Worm (Caenorhabditis elegans) whole organism, L1 larva: ENCODE data around the gene ifd-2.

Experiments
- C16A3.4 ChIP-seq: fragments of 150-350 bp; optimal IDR thresholded peaks from 2 replicates; lab custom pipeline; 2014; ENCODE audit warnings: missing biosample characterization, missing genetic modification characterization
- C34B4.2 ChIP-seq: sonication (generic microtip); optimal IDR thresholded peaks from 2 replicates; lab custom pipeline; 2017; ENCODE audit warnings: mild to moderate bottlenecking, missing genetic modification characterization, missing compliant biosample characterization
- F16B12.6 ChIP-seq: fragments of 150-350 bp; optimal IDR thresholded peaks from 2 replicates; lab custom pipeline; 2014; ENCODE audit warnings: missing biosample characterization, missing genetic modification characterization
- Y116A8C.19 ChIP-seq: sonication (generic microtip); optimal IDR thresholded peaks from 2 replicates; lab custom pipeline; 2016; ENCODE audit warnings: missing compliant biosample characterization, missing genetic modification characterization, borderline replicate concordance
- blmp-1 ChIP-seq: fragments of 150-350 bp; optimal IDR thresholded peaks from 2 replicates; lab custom pipeline; 2014; ENCODE audit warnings: missing biosample characterization, missing genetic modification characterization
- ceh-63 ChIP-seq: fragments of 200-800 bp; sonication (Bioruptor generic); optimal IDR thresholded peaks from 2 replicates; lab custom pipeline; 2018; ENCODE audit warnings: mild to moderate bottlenecking, missing genetic modification characterization, missing compliant biosample characterization
- dpl-1 ChIP-seq, 3 experiments: fragments of 150-350 bp in 2 of 3; sonication (generic microtip) in 1 of 3; optimal IDR thresholded peaks; 2 replicates each; lab custom pipeline; 2014 to 2017; ENCODE audit warnings: missing biosample characterization in 3 of 3, missing genetic modification characterization in 3 of 3, missing genetic modification reagents in 3 of 3
- dsc-1 ChIP-seq: sonication (generic microtip); optimal IDR thresholded peaks from 2 replicates; lab custom pipeline; 2016; ENCODE audit warnings: mild to moderate bottlenecking, missing genetic modification characterization, missing compliant biosample characterization
- efl-1 ChIP-seq, 4 experiments: fragments of 150-350 bp; optimal IDR thresholded peaks in 3 of 4; peaks in 1 of 4; 1 replicate in 1 of 4; 2 replicates in 3 of 4; lab custom pipeline; 2014; ENCODE audit warnings: missing biosample characterization in 2 of 4, missing genetic modification characterization in 2 of 4, missing genetic modification reagents in 2 of 4
- fkh-10 ChIP-seq: sonication (generic microtip); optimal IDR thresholded peaks from 2 replicates; lab custom pipeline; 2017; ENCODE audit warnings: missing biosample characterization, missing genetic modification reagents, missing genetic modification characterization
- fkh-4 ChIP-seq: sonication (generic microtip); optimal IDR thresholded peaks from 2 replicates; lab custom pipeline; 2016; ENCODE audit warnings: missing compliant biosample characterization, missing genetic modification characterization, borderline replicate concordance
- hlh-17 ChIP-seq: fragments of 200-800 bp; sonication (Bioruptor generic); optimal IDR thresholded peaks from 2 replicates; lab custom pipeline; 2018; ENCODE audit warnings: missing genetic modification characterization, mild to moderate bottlenecking, missing compliant biosample characterization, moderate library complexity, borderline replicate concordance
- hpl-2 ChIP-seq: fragments of 150-350 bp; optimal IDR thresholded peaks from 2 replicates; lab custom pipeline; 2014; ENCODE audit warnings: missing biosample characterization, missing genetic modification reagents, missing genetic modification characterization
- lin-15B ChIP-seq: fragments of 150-350 bp; sonication (generic microtip); optimal IDR thresholded peaks from 3 replicates; lab custom pipeline; 2014; ENCODE audit warnings: missing biosample characterization, missing genetic modification characterization
- lir-3 ChIP-seq: sonication (generic microtip); optimal IDR thresholded peaks from 2 replicates; lab custom pipeline; 2016; ENCODE audit warnings: mild to moderate bottlenecking, missing genetic modification characterization, moderate library complexity, missing compliant biosample characterization; ENCODE audit not compliant: poor library complexity
- lsy-2 ChIP-seq, 2 experiments: fragments of 150-350 bp; optimal IDR thresholded peaks; 2 replicates each; lab custom pipeline; 2014; ENCODE audit warnings: missing biosample characterization in 2 of 2, missing genetic modification characterization in 2 of 2
- mab-9 ChIP-seq: fragments of 200-800 bp; sonication (Bioruptor generic); IDR thresholded peaks from 2 replicates; pipeline ENCODE4 v1.3.6; 2022; ENCODE audit warnings: missing genetic modification reagents, missing genetic modification characterization, missing compliant biosample characterization
- mep-1 ChIP-seq: fragments of 150-350 bp; optimal IDR thresholded peaks from 2 replicates; lab custom pipeline; 2014; ENCODE audit warnings: missing biosample characterization, missing genetic modification characterization
- nhr-12 ChIP-seq: sonication (generic microtip); optimal IDR thresholded peaks from 2 replicates; lab custom pipeline; 2017; ENCODE audit warnings: missing biosample characterization, missing genetic modification characterization
- nhr-19 ChIP-seq: fragments of 200-800 bp; sonication (Bioruptor generic); conservative IDR thresholded peaks from 2 replicates; pipeline ENCODE4 v1.3.6; 2022; ENCODE audit warnings: missing genetic modification characterization, missing compliant biosample characterization
- nhr-237 ChIP-seq: fragments of 150-350 bp; optimal IDR thresholded peaks from 2 replicates; lab custom pipeline; 2014; ENCODE audit warnings: missing biosample characterization, missing genetic modification characterization
- nhr-28 ChIP-seq: fragments of 150-350 bp; optimal IDR thresholded peaks from 2 replicates; lab custom pipeline; 2014; ENCODE audit warnings: missing biosample characterization, missing genetic modification characterization
- nhr-47 ChIP-seq: sonication (generic microtip); optimal IDR thresholded peaks from 2 replicates; lab custom pipeline; 2016; ENCODE audit warnings: mild to moderate bottlenecking, missing genetic modification characterization, moderate library complexity, missing compliant biosample characterization
- nhr-71 ChIP-seq: sonication (generic microtip); optimal IDR thresholded peaks from 2 replicates; lab custom pipeline; 2016; ENCODE audit warnings: mild to moderate bottlenecking, missing genetic modification characterization, moderate library complexity, missing compliant biosample characterization
- nhr-84 ChIP-seq: sonication (generic microtip); optimal IDR thresholded peaks from 2 replicates; lab custom pipeline; 2017; ENCODE audit warnings: missing biosample characterization, missing genetic modification characterization
- nhr-85 ChIP-seq: sonication (generic microtip); peaks from one replicate; lab custom pipeline; 2016; ENCODE audit warnings: missing genetic modification characterization, inconsistent platforms, missing compliant biosample characterization
- nhr-90 ChIP-seq: sonication (generic microtip); optimal IDR thresholded peaks from 2 replicates; lab custom pipeline; 2016; ENCODE audit warnings: mild to moderate bottlenecking, missing genetic modification characterization, missing compliant biosample characterization; ENCODE audit not compliant: poor library complexity
- pag-3 ChIP-seq: sonication (generic microtip); optimal IDR thresholded peaks from 2 replicates; lab custom pipeline; 2017; ENCODE audit warnings: missing genetic modification characterization, mild to moderate bottlenecking, missing compliant biosample characterization, antibody characterized with exemption, borderline replicate concordance; ENCODE audit not compliant: insufficient read depth
- pax-3 ChIP-seq: fragments of 200-800 bp; sonication (Bioruptor generic); optimal IDR thresholded peaks from 2 replicates; lab custom pipeline; 2018; ENCODE audit warnings: mild to moderate bottlenecking, missing genetic modification characterization, moderate library complexity, missing compliant biosample characterization
- sox-4 ChIP-seq: sonication (generic microtip); optimal IDR thresholded peaks from 2 replicates; lab custom pipeline; 2016; ENCODE audit warnings: missing genetic modification characterization, missing compliant biosample characterization
- sptf-1 ChIP-seq: fragments of 150-350 bp; optimal IDR thresholded peaks from 2 replicates; lab custom pipeline; 2014; ENCODE audit warnings: missing biosample characterization, missing genetic modification characterization
- tbx-2 ChIP-seq: sonication (generic microtip); optimal IDR thresholded peaks from 2 replicates; lab custom pipeline; 2016; ENCODE audit warnings: missing genetic modification characterization, missing compliant biosample characterization
- unc-62 ChIP-seq: fragments of 150-350 bp; optimal IDR thresholded peaks from 2 replicates; lab custom pipeline; 2014; ENCODE audit warnings: missing biosample characterization, missing genetic modification reagents, missing genetic modification characterization
- unc-86 ChIP-seq: sonication (generic microtip); optimal IDR thresholded peaks from 2 replicates; lab custom pipeline; 2016; ENCODE audit warnings: missing genetic modification characterization, missing compliant biosample characterization
- unc-98 ChIP-seq: fragments of 200-800 bp; sonication (Bioruptor generic); IDR thresholded peaks from 2 replicates; pipeline ENCODE4 v1.3.6; 2022; ENCODE audit warnings: missing genetic modification characterization, missing compliant biosample characterization
- zag-1 ChIP-seq: fragments of 150-350 bp; optimal IDR thresholded peaks from 2 replicates; lab custom pipeline; 2014; ENCODE audit warnings: missing biosample characterization, missing genetic modification characterization
- ztf-11 ChIP-seq, 2 experiments: sonication (generic microtip); optimal IDR thresholded peaks; 2 replicates each; lab custom pipeline; 2016 to 2017; ENCODE audit warnings: missing genetic modification characterization in 2 of 2, missing biosample characterization in 1 of 2, missing compliant biosample characterization in 1 of 2
- ztf-4 ChIP-seq: fragments of 150-350 bp; optimal IDR thresholded peaks from 2 replicates; lab custom pipeline; 2014; ENCODE audit warnings: missing biosample characterization, missing genetic modification characterization

Gene ifd-2

ce11 chrX:859401-859800 lies 43.7 kb upstream of the ifd-2 start, which contains the start of gene F56F10.2 (continued):
- TF ChIP-seq pag-3 (no peak), nhr-12 (tag; lab: Kevin White, UChicago) (no peak), lsy-2 (tag; optimal IDR thresholded peaks at IDR 0.05; lab: Kevin White, UChicago) (no peak)

- TF ChIP-seq nhr-90 (tag; lab: Kevin White, UChicago) = no peak
- TF ChIP-seq nhr-47 (tag; lab: Kevin White, UChicago) = no peak
- no peak for TF ChIP-seq tbx-2 (tag; lab: Kevin White, UChicago)
- no peak for TF ChIP-seq C16A3.4 (tag; lab: Kevin White, UChicago)
- no peak for TF ChIP-seq C34B4.2 (tag; lab: Kevin White, UChicago)
- no peak for TF ChIP-seq Y116A8C.19 (tag; lab: Kevin White, UChicago)
- no peak for TF ChIP-seq unc-86 (tag; lab: Kevin White, UChicago)
- TF ChIP-seq dsc-1 (tag; lab: Kevin White, UChicago) = no peak
- no peak for TF ChIP-seq sox-4
- no peak for TF ChIP-seq fkh-4 (tag; lab: Kevin White, UChicago)
- no peak for TF ChIP-seq zag-1 (tag; lab: Kevin White, UChicago)
- TF ChIP-seq ztf-4 (tag; lab: Kevin White, UChicago) = no peak
- no peak for TF ChIP-seq mab-9
- TF ChIP-seq ztf-11 (tag; optimal IDR thresholded peaks at IDR 0.05; lab: Kevin White, UChicago) = no peak
- no peak for TF ChIP-seq pag-3
- TF ChIP-seq pax-3 (tag; lab: Kevin White, UChicago) = no peak
- TF ChIP-seq fkh-10 = no peak
- TF ChIP-seq dpl-1 (GFP tag; optimal IDR thresholded peaks at IDR 0.05; lab: Kevin White, UChicago) = no peak
- no peak for TF ChIP-seq sptf-1 (tag; lab: Kevin White, UChicago)
- no peak for TF ChIP-seq nhr-71 (tag; lab: Kevin White, UChicago)
Measured at ce11 chrX:857658-858057, 41.9 kb upstream of the ifd-2 start.

ce11 chrX:853604-854003 lies 37.9 kb upstream of the ifd-2 start:
- TF ChIP-seq lir-3 = no peak
- no peak for TF ChIP-seq blmp-1 (tag; lab: Kevin White, UChicago)
- TF ChIP-seq nhr-85 (tag; lab: Kevin White, UChicago) = no peak
- TF ChIP-seq lin-15B (tag; lab: Kevin White, UChicago) = no peak
- no peak for TF ChIP-seq efl-1 (optimal IDR thresholded peaks at IDR 0.05; lab: Kevin White, UChicago)
- no peak for TF ChIP-seq efl-1 (GFP tag; optimal IDR thresholded peaks at IDR 0.05 in 1 of 2; lab: Kevin White, UChicago)
- TF ChIP-seq fkh-4 (tag; lab: Kevin White, UChicago) = no peak
- TF ChIP-seq hpl-2 = no peak
- no peak for TF ChIP-seq F16B12.6
- no peak for TF ChIP-seq nhr-28 (tag; lab: Kevin White, UChicago)
- TF ChIP-seq nhr-84 (tag; lab: Kevin White, UChicago) = no peak
- no peak for TF ChIP-seq mep-1 (tag; lab: Kevin White, UChicago)

ce11 chrX:852739-853268 lies 37.1 kb upstream of the ifd-2 start:
- TF ChIP-seq unc-62 (GFP tag; lab: Kevin White, UChicago) (no peak), hlh-17 (GFP tag; lab: Kevin White, UChicago) (no peak), nhr-237 (tag; lab: Kevin White, UChicago) (no peak), nhr-19 (GFP tag; lab: Robert Waterston, UW) (no peak), nhr-47 (tag; lab: Kevin White, UChicago) (no peak), dsc-1 (tag; lab: Kevin White, UChicago) (no peak), lsy-2 (tag; optimal IDR thresholded peaks at IDR 0.05; lab: Kevin White, UChicago) (no peak), unc-98 (GFP tag; lab: Robert Waterston, UW) (no peak), ceh-63 (GFP tag; lab: Kevin White, UChicago) (no peak)
